Fruit fly (Drosophila melanogaster) whole organism, adult: ENCODE results near the gene CG5254.

Experiments used
- CG11617 ChIP-seq: fragments of 200-800 bp; sonication (Bioruptor generic); optimal IDR thresholded peaks from 2 replicates; lab custom pipeline; 2017; ENCODE audit warnings: mild to moderate bottlenecking, missing biosample characterization, missing genetic modification reagents, missing genetic modification characterization
- CG12768 ChIP-seq: fragments of 200-800 bp; sonication (Bioruptor generic); optimal IDR thresholded peaks from 2 replicates; lab custom pipeline; 2017; ENCODE audit warnings: missing biosample characterization, missing genetic modification characterization, mild to moderate bottlenecking, moderate library complexity, missing genetic modification reagents
- CG14711 ChIP-seq: fragments of 200-800 bp; sonication (Bioruptor generic); optimal IDR thresholded peaks from 2 replicates; lab custom pipeline; 2018; ENCODE audit warnings: missing biosample characterization, mild to moderate bottlenecking, missing genetic modification characterization, moderate library complexity
- CG1620 ChIP-seq: fragments of 200-800 bp; sonication (Bioruptor generic); optimal IDR thresholded peaks from 2 replicates; lab custom pipeline; 2016; ENCODE audit warnings: missing biosample characterization, missing genetic modification characterization
- CG33017 ChIP-seq: fragments of 200-800 bp; sonication (Bioruptor generic); optimal IDR thresholded peaks from 2 replicates; lab custom pipeline; 2018; ENCODE audit warnings: missing biosample characterization, mild to moderate bottlenecking, missing genetic modification characterization, moderate library complexity
- CG5204 ChIP-seq: fragments of 200-800 bp; sonication (Bioruptor generic); optimal IDR thresholded peaks from 2 replicates; lab custom pipeline; 2016; ENCODE audit warnings: missing biosample characterization, missing genetic modification characterization
- CG7045 ChIP-seq: fragments of 200-800 bp; sonication (Bioruptor generic); optimal IDR thresholded peaks from 2 replicates; lab custom pipeline; 2017; ENCODE audit warnings: missing biosample characterization, mild to moderate bottlenecking, missing genetic modification characterization
- CG7101 ChIP-seq: fragments of 200-800 bp; sonication (Bioruptor generic); optimal IDR thresholded peaks from 2 replicates; lab custom pipeline; 2018; ENCODE audit warnings: missing biosample characterization, mild to moderate bottlenecking, missing genetic modification characterization, moderate library complexity
- Clk ChIP-seq: fragments of 200-800 bp; sonication (Bioruptor generic); optimal IDR thresholded peaks from 2 replicates; lab custom pipeline; 2017; ENCODE audit warnings: missing biosample characterization, missing genetic modification characterization
- Crg-1 ChIP-seq: fragments of 200-800 bp; sonication (Bioruptor generic); optimal IDR thresholded peaks from 2 replicates; lab custom pipeline; 2016; ENCODE audit warnings: missing biosample characterization, missing genetic modification characterization
- Hr96 ChIP-seq: fragments of 200-800 bp; sonication (Bioruptor generic); optimal IDR thresholded peaks from 2 replicates; lab custom pipeline; 2016; ENCODE audit warnings: missing biosample characterization, missing genetic modification characterization
- Mnt ChIP-seq: fragments of 200-800 bp; sonication (Bioruptor generic); optimal IDR thresholded peaks from 2 replicates; lab custom pipeline; 2016; ENCODE audit warnings: missing biosample characterization, mild to moderate bottlenecking, missing genetic modification characterization
- bab1 ChIP-seq: fragments of 200-800 bp; sonication (Bioruptor generic); optimal IDR thresholded peaks from 3 replicates; lab custom pipeline; 2019; ENCODE audit warnings: missing biosample characterization, mild to moderate bottlenecking, missing genetic modification characterization, moderate library complexity
- cic ChIP-seq: fragments of 200-800 bp; sonication (Bioruptor generic); optimal IDR thresholded peaks from 2 replicates; lab custom pipeline; 2017; ENCODE audit warnings: missing biosample characterization, mild to moderate bottlenecking, missing genetic modification characterization, moderate library complexity
- cnc ChIP-seq, 2 experiments: fragments of >200 bp; optimal IDR thresholded peaks; 2 replicates each; lab custom pipeline; 2017
- kay ChIP-seq: fragments of 200-800 bp; sonication (Bioruptor generic); peaks from one replicate; lab custom pipeline; 2016; ENCODE audit warnings: missing biosample characterization, missing genetic modification characterization, borderline replicate concordance
- ovo ChIP-seq: fragments of 200-800 bp; sonication (Bioruptor generic); optimal IDR thresholded peaks from 2 replicates; lab custom pipeline; 2016; ENCODE audit warnings: missing biosample characterization, missing genetic modification characterization
- pad ChIP-seq: fragments of 200-800 bp; sonication (Bioruptor generic); optimal IDR thresholded peaks from 3 replicates; lab custom pipeline; 2017; ENCODE audit warnings: missing biosample characterization, missing genetic modification characterization, mild to moderate bottlenecking, moderate library complexity, missing genetic modification reagents
- tj ChIP-seq: fragments of 200-800 bp; sonication (Bioruptor generic); optimal IDR thresholded peaks from 3 replicates; lab custom pipeline; 2017; ENCODE audit warnings: missing biosample characterization, mild to moderate bottlenecking, missing genetic modification characterization, moderate library complexity
- toe ChIP-seq: fragments of 200-800 bp; sonication (Bioruptor generic); optimal IDR thresholded peaks from 2 replicates; lab custom pipeline; 2016; ENCODE audit warnings: missing biosample characterization, missing genetic modification characterization

The CG5254 gene

dm6 chrX:755642-756332 is 5.6 kb downstream of the CG5254 start:
- TF ChIP-seq cnc (optimal IDR thresholded peaks at IDR 0.05; lab: Kevin White, UChicago), result no peak
- peak; percentile 51 for TF ChIP-seq tj (GFP tag; lab: Kevin White, UChicago)
- peak; percentile 74 for TF ChIP-seq CG12768 (GFP tag; lab: Kevin White, UChicago)
- peak; percentile 53 for TF ChIP-seq toe (GFP tag; lab: Kevin White, UChicago)
- peak; percentile 47 for TF ChIP-seq bab1 (GFP tag; lab: Kevin White, UChicago)
- TF ChIP-seq CG5204 (GFP tag; lab: Kevin White, UChicago), result peak; percentile 76
- peak; percentile 34 for TF ChIP-seq Clk (GFP tag; lab: Kevin White, UChicago)
- TF ChIP-seq Mnt (GFP tag; lab: Kevin White, UChicago), result peak; percentile 82
- TF ChIP-seq ovo, result peak; percentile 51
- TF ChIP-seq CG7045, result peak; percentile 72
- peak; percentile 88 for TF ChIP-seq CG7101 (tag; lab: Kevin White, UChicago)
- peak; percentile 79 for TF ChIP-seq pad (GFP tag; lab: Kevin White, UChicago)
- TF ChIP-seq kay (GFP tag; lab: Kevin White, UChicago), result no peak
- peak; percentile 83 for TF ChIP-seq CG14711
- TF ChIP-seq CG11617 (GFP tag; lab: Kevin White, UChicago), result peak; percentile 68
- TF ChIP-seq cic (GFP tag; lab: Kevin White, UChicago), result peak; percentile 66
- TF ChIP-seq CG33017, result peak; percentile 85
- TF ChIP-seq Crg-1 (GFP tag; lab: Kevin White, UChicago), result peak; percentile 46
- TF ChIP-seq Hr96 (GFP tag; lab: Kevin White, UChicago), result peak; percentile 82
- peak; percentile 46 for TF ChIP-seq CG1620

- TF ChIP-seq CG7045 (no peak), CG14711 (no peak)
These were observed 6.7 kb downstream of the CG5254 start for dm6 chrX:756856-757255.

dm6 chrX:758892-759621 is 8.9 kb downstream of the CG5254 start, which contains the start of gene CG5273:
Gene CG5273 (plus strand): TSS chrX:759594.
- peak; percentile 14 for TF ChIP-seq CG1620
- no peak for TF ChIP-seq Clk (GFP tag; lab: Kevin White, UChicago)
- peak; percentile 39 for TF ChIP-seq CG7101 (tag; lab: Kevin White, UChicago)
- TF ChIP-seq Crg-1 (GFP tag; lab: Kevin White, UChicago), result peak; percentile 15
- TF ChIP-seq CG12768 (GFP tag; lab: Kevin White, UChicago), result peak; percentile 26
- TF ChIP-seq CG7045, result no peak
- peak; percentile 94 for TF ChIP-seq CG14711
- peak; percentile 12 for TF ChIP-seq CG11617 (GFP tag; lab: Kevin White, UChicago)
- no peak for TF ChIP-seq kay (GFP tag; lab: Kevin White, UChicago)
- peak; percentile 43 for TF ChIP-seq Mnt (GFP tag; lab: Kevin White, UChicago)
- peak; percentile 55 for TF ChIP-seq Hr96 (GFP tag; lab: Kevin White, UChicago)
- no peak for TF ChIP-seq CG33017
- no peak for TF ChIP-seq toe (GFP tag; lab: Kevin White, UChicago)
- TF ChIP-seq cnc (optimal IDR thresholded peaks at IDR 0.05; lab: Kevin White, UChicago), result no peak
- peak; percentile 82 for TF ChIP-seq bab1 (GFP tag; lab: Kevin White, UChicago)
- no peak for TF ChIP-seq cic (GFP tag; lab: Kevin White, UChicago)
- peak; percentile 35 for TF ChIP-seq tj (GFP tag; lab: Kevin White, UChicago)
- no peak for TF ChIP-seq CG5204 (GFP tag; lab: Kevin White, UChicago)
- TF ChIP-seq pad (GFP tag; lab: Kevin White, UChicago), result peak; percentile 99
- TF ChIP-seq ovo, result peak; percentile 99

dm6 chrX:762047-762446 is 11.9 kb downstream of the CG5254 start:
- TF ChIP-seq cic (GFP tag; lab: Kevin White, UChicago), result no peak
- TF ChIP-seq CG14711, result no peak
- peak; percentile 8 for TF ChIP-seq CG33017
- TF ChIP-seq bab1 (GFP tag; lab: Kevin White, UChicago), result no peak
- TF ChIP-seq cnc (optimal IDR thresholded peaks at IDR 0.05; lab: Kevin White, UChicago), result no peak
- TF ChIP-seq Crg-1 (GFP tag; lab: Kevin White, UChicago), result no peak
- peak; percentile 8 for TF ChIP-seq CG12768 (GFP tag; lab: Kevin White, UChicago)

- peak; percentile 11 for TF ChIP-seq CG5204 (GFP tag; lab: Kevin White, UChicago)
- TF ChIP-seq CG33017, result peak; percentile 42
- peak; percentile 83 for TF ChIP-seq pad (GFP tag; lab: Kevin White, UChicago)
- peak; percentile 13 for TF ChIP-seq toe (GFP tag; lab: Kevin White, UChicago)
- TF ChIP-seq CG1620, result peak; percentile 98
- TF ChIP-seq CG7101 (tag; lab: Kevin White, UChicago), result peak; percentile 93
- TF ChIP-seq ovo, result peak; percentile 96
- TF ChIP-seq kay (GFP tag; lab: Kevin White, UChicago), result no peak
- peak; percentile 95 for TF ChIP-seq CG11617 (GFP tag; lab: Kevin White, UChicago)
- TF ChIP-seq CG14711, result peak; percentile 68
- peak; percentile 97 for TF ChIP-seq Mnt (GFP tag; lab: Kevin White, UChicago)
- peak; percentile 94 for TF ChIP-seq Hr96 (GFP tag; lab: Kevin White, UChicago)
- TF ChIP-seq Clk (GFP tag; lab: Kevin White, UChicago), result peak; percentile 5
- TF ChIP-seq tj (GFP tag; lab: Kevin White, UChicago), result peak; percentile 90
- peak; percentile 48 for TF ChIP-seq CG7045
- TF ChIP-seq CG12768 (GFP tag; lab: Kevin White, UChicago), result peak; percentile 68
- peak; percentile 76 for TF ChIP-seq cic (GFP tag; lab: Kevin White, UChicago)
- peak; percentile 95 for TF ChIP-seq bab1 (GFP tag; lab: Kevin White, UChicago)
- peak; percentile 94 for TF ChIP-seq Crg-1 (GFP tag; lab: Kevin White, UChicago)
- no peak for TF ChIP-seq cnc (optimal IDR thresholded peaks at IDR 0.05; lab: Kevin White, UChicago)
These were observed 14.9 kb downstream of the CG5254 start, which contains the start of gene RpL22 for dm6 chrX:765039-765508. Gene RpL22 (minus strand): TSS chrX:765130.
